Fruit fly (Drosophila melanogaster): ENCODE measurements around the gene Pex23.

Pex23 gene

dm6 chr3L:20313469-20313868, 11.5 kb upstream of the Pex23 start, which contains the start of gene alphaSnap (continued):
- TF ChIP-seq NC2β (GFP tag; optimal IDR thresholded peaks at IDR 0.05): no peak
- peak; percentile 30; the same call in 1 of the 3 replicates for TF ChIP-seq knrl (GFP tag; IDR thresholded peaks at IDR 0.05; ENCODE audit: partially characterized antibody)
- peak; percentile 36; the same call in 1 of the 2 replicates for TF ChIP-seq CG42726 (GFP tag; IDR thresholded peaks at IDR 0.05; ENCODE audit: partially characterized antibody)
- TF ChIP-seq Dbx (GFP tag; IDR thresholded peaks at IDR 0.05): peak; percentile 33; the same call in 1 of the 3 replicates
- no peak for TF ChIP-seq CG6765 (GFP tag; optimal IDR thresholded peaks at IDR 0.05)
- TF ChIP-seq ken (GFP tag; IDR thresholded peaks at IDR 0.05): 0 out of 3 replicates have a peak, but pooled peaks have one; percentile 37
- peak; percentile 36; the same call in 1 of the 3 replicates for TF ChIP-seq CG34224 (GFP tag; IDR thresholded peaks at IDR 0.05; ENCODE audit: partially characterized antibody)
- peak; percentile 67; the same call in 1 of the 2 replicates for TF ChIP-seq vvl (GFP tag; IDR thresholded peaks at IDR 0.05)
- peak; percentile 31 for TF ChIP-seq gro (GFP tag; optimal IDR thresholded peaks at IDR 0.05)
- peak; percentile 33 for TF ChIP-seq Bteb2 (GFP tag; optimal IDR thresholded peaks at IDR 0.05)
- no peak for TF ChIP-seq ase (GFP tag; IDR thresholded peaks at IDR 0.05)
- TF ChIP-seq CG6272 (GFP tag; IDR thresholded peaks at IDR 0.05): no peak
- no peak for TF ChIP-seq CG1602 (GFP tag; optimal IDR thresholded peaks at IDR 0.05)
- peak; percentile 20 for TF ChIP-seq nom (GFP tag; optimal IDR thresholded peaks at IDR 0.05)
- no peak for TF ChIP-seq run (tag; optimal IDR thresholded peaks at IDR 0.05)
- TF ChIP-seq CTCF (GFP tag; optimal IDR thresholded peaks at IDR 0.05): peak; percentile 68
- TF ChIP-seq ac (GFP tag; optimal IDR thresholded peaks at IDR 0.05): peak; percentile 68
- peak; percentile 25 for TF ChIP-seq CG13624 (GFP tag; optimal IDR thresholded peaks at IDR 0.05)
- peak; percentile 19 for TF ChIP-seq CG10209 (GFP tag; optimal IDR thresholded peaks at IDR 0.05)
- TF ChIP-seq CG4328 (GFP tag; optimal IDR thresholded peaks at IDR 0.05): no peak
- peak; percentile 99 for TF ChIP-seq onecut (GFP tag; IDR thresholded peaks at IDR 0.05)
- TF ChIP-seq HmgD (GFP tag; optimal IDR thresholded peaks at IDR 0.05): peak; percentile 42
- TF ChIP-seq CG11504 (tag; optimal IDR thresholded peaks at IDR 0.05): no peak
- peak; percentile 33 for TF ChIP-seq CG15601 (tag; optimal IDR thresholded peaks at IDR 0.05)
- TF ChIP-seq CG4617 (GFP tag; optimal IDR thresholded peaks at IDR 0.05; ENCODE audit: borderline replicate concordance): peak; percentile 94
- TF ChIP-seq Hr78 (GFP tag; optimal IDR thresholded peaks at IDR 0.05): no peak
- peak; percentile 61 for TF ChIP-seq CG17186 (GFP tag; optimal IDR thresholded peaks at IDR 0.05)
- peak; percentile 9 for TF ChIP-seq CG12236 (GFP tag; optimal IDR thresholded peaks at IDR 0.05)
- peak; percentile 15 for TF ChIP-seq Fer1 (GFP tag; optimal IDR thresholded peaks at IDR 0.05)
- TF ChIP-seq CG17385 (GFP tag; optimal IDR thresholded peaks at IDR 0.05): peak; percentile 38
- no peak for TF ChIP-seq disco-r (GFP tag; optimal IDR thresholded peaks at IDR 0.05)
- peak; percentile 6; the same call in 1 of the 2 replicates for TF ChIP-seq CG4360 (GFP tag; IDR thresholded peaks at IDR 0.05)
- TF ChIP-seq Blimp-1 (GFP tag; optimal IDR thresholded peaks at IDR 0.05): no peak
- TF ChIP-seq CG32532 (GFP tag; IDR thresholded peaks at IDR 0.05): peak; percentile 15; the same call in 1 of the 2 replicates
- TF ChIP-seq maf-S (GFP tag; optimal IDR thresholded peaks at IDR 0.05): peak; percentile 14
- peak; percentile 41 for TF ChIP-seq Sry-δ (GFP tag; optimal IDR thresholded peaks at IDR 0.05)
- peak; percentile 8 for TF ChIP-seq Hr3 (GFP tag; optimal IDR thresholded peaks at IDR 0.05)
- peak; percentile 18 for TF ChIP-seq CHES-1-like (GFP tag; optimal IDR thresholded peaks at IDR 0.05)
- peak; percentile 39 for TF ChIP-seq CG12155 (GFP tag; optimal IDR thresholded peaks at IDR 0.05)
- peak; percentile 76 for TF ChIP-seq CG12659 (GFP tag; optimal IDR thresholded peaks at IDR 0.05)
- TF ChIP-seq Elba2 (GFP tag; optimal IDR thresholded peaks at IDR 0.05): peak; percentile 66
- TF ChIP-seq CG12391 (tag; optimal IDR thresholded peaks at IDR 0.05): peak; percentile 23
- peak in 1 of 2 experiments; percentile 47 for TF ChIP-seq crp (GFP tag; optimal IDR thresholded peaks at IDR 0.05)
- TF ChIP-seq fu2 (GFP tag; optimal IDR thresholded peaks at IDR 0.05): peak; percentile 34
- TF ChIP-seq Nf-YC (tag; optimal IDR thresholded peaks at IDR 0.05): peak; percentile 16
- peak; percentile 96 for TF ChIP-seq CG9797 (GFP tag; optimal IDR thresholded peaks at IDR 0.05)
- TF ChIP-seq CG18262 (tag; optimal IDR thresholded peaks at IDR 0.05): peak; percentile 7
- TF ChIP-seq ap (GFP tag; IDR thresholded peaks at IDR 0.05): no peak
- peak; percentile 51 for TF ChIP-seq nmo (GFP tag; optimal IDR thresholded peaks at IDR 0.05)
- peak; percentile 85 for TF ChIP-seq gfzf (GFP tag; optimal IDR thresholded peaks at IDR 0.05)
